Fruit fly (Drosophila melanogaster) whole organism, embryonic: ENCODE measurements around the gene Prosalpha3T.

Source experiments
- Ada2b ChIP-seq: fragments of 200-800 bp; sonication (Bioruptor generic); IDR thresholded peaks from 2 replicates; pipeline ENCODE4 v1.3.6; 2022; ENCODE audit warnings: missing biosample characterization, missing genetic modification characterization
- Adf1 ChIP-seq: fragments of 200-800 bp; sonication (Bioruptor generic); IDR thresholded peaks from 2 replicates; pipeline ENCODE4 v1.3.6; 2022; ENCODE audit warnings: missing biosample characterization, missing genetic modification characterization
- CG10543 ChIP-seq: fragments of 200-800 bp; sonication (Bioruptor generic); optimal IDR thresholded peaks from 3 replicates; lab custom pipeline; 2017; ENCODE audit warnings: missing biosample characterization, mild to moderate bottlenecking, missing genetic modification characterization, moderate library complexity
- CG13296 ChIP-seq: fragments of 200-800 bp; sonication (Bioruptor generic); optimal IDR thresholded peaks from 3 replicates; lab custom pipeline; 2018; ENCODE audit warnings: missing biosample characterization, mild to moderate bottlenecking, missing genetic modification characterization
- CG1529 ChIP-seq: fragments of 200-800 bp; sonication (Bioruptor generic); optimal IDR thresholded peaks from 3 replicates; lab custom pipeline; 2018; ENCODE audit warnings: missing biosample characterization, missing genetic modification characterization
- CG16779 ChIP-seq: fragments of 200-800 bp; sonication (Bioruptor generic); IDR thresholded peaks from 2 replicates; pipeline ENCODE4 v1.3.6; 2022; ENCODE audit warnings: missing biosample characterization, missing genetic modification characterization
- CG17328 ChIP-seq: fragments of 200-800 bp; sonication (Bioruptor generic); IDR thresholded peaks from 2 replicates; pipeline ENCODE4 v1.3.6; 2022; ENCODE audit warnings: missing biosample characterization, missing genetic modification characterization
- CG32532 ChIP-seq: fragments of 200-800 bp; sonication (Bioruptor generic); IDR thresholded peaks from 2 replicates; pipeline ENCODE4 v1.3.6; 2022; ENCODE audit warnings: missing biosample characterization, missing genetic modification characterization
- CG32772 ChIP-seq: fragments of 200-800 bp; sonication (Bioruptor generic); IDR thresholded peaks from 2 replicates; pipeline ENCODE4 v1.3.6; 2022; ENCODE audit warnings: missing biosample characterization, missing genetic modification characterization
- CG33213 ChIP-seq: fragments of 200-800 bp; sonication (Bioruptor generic); optimal IDR thresholded peaks from 3 replicates; lab custom pipeline; 2016; ENCODE audit warnings: missing biosample characterization, missing genetic modification characterization
- CG34376 ChIP-seq: fragments of 200-800 bp; sonication (Bioruptor generic); optimal IDR thresholded peaks from 2 replicates; lab custom pipeline; 2018; ENCODE audit warnings: missing biosample characterization, mild to moderate bottlenecking, missing genetic modification characterization
- CG34422 ChIP-seq: fragments of 200-800 bp; sonication (Bioruptor generic); IDR thresholded peaks from 3 replicates; pipeline ENCODE4 v1.3.6; 2022; ENCODE audit warnings: missing biosample characterization, missing genetic modification characterization
- CG3838 ChIP-seq: fragments of 200-800 bp; sonication (Bioruptor generic); optimal IDR thresholded peaks from 3 replicates; lab custom pipeline; 2016; ENCODE audit warnings: missing biosample characterization, missing genetic modification characterization
- CG4328 ChIP-seq: fragments of 200-800 bp; sonication (Bioruptor generic); optimal IDR thresholded peaks from 3 replicates; lab custom pipeline; 2017; ENCODE audit warnings: missing biosample characterization, missing genetic modification reagents, missing genetic modification characterization
- CG4707 ChIP-seq: fragments of 200-800 bp; sonication (Bioruptor generic); optimal IDR thresholded peaks from 2 replicates; lab custom pipeline; 2018; ENCODE audit warnings: missing biosample characterization, mild to moderate bottlenecking, missing genetic modification characterization, moderate library complexity
- CG6175 ChIP-seq: fragments of 200-800 bp; sonication (Bioruptor generic); IDR thresholded peaks from 3 replicates; pipeline ENCODE4 v1.3.6; 2022; ENCODE audit warnings: missing biosample characterization, missing genetic modification characterization
- CG6654 ChIP-seq: fragments of 200-800 bp; sonication (Bioruptor generic); optimal IDR thresholded peaks from 2 replicates; lab custom pipeline; 2017; ENCODE audit warnings: missing biosample characterization, mild to moderate bottlenecking, missing genetic modification characterization
- E2f2 ChIP-seq: fragments of 200-800 bp; sonication (Bioruptor generic); IDR thresholded peaks from 2 replicates; pipeline ENCODE4 v1.3.6; 2022; ENCODE audit warnings: missing biosample characterization, missing genetic modification characterization
- Ets65A ChIP-seq: fragments of 200-800 bp; sonication (Bioruptor generic); peaks from one replicate; lab custom pipeline; 2016; ENCODE audit warnings: missing biosample characterization, missing genetic modification characterization
- GATAe ChIP-seq: fragments of 200-800 bp; sonication (Bioruptor generic); conservative IDR thresholded peaks from 2 replicates; pipeline ENCODE4 v1.3.6; 2022; ENCODE audit warnings: missing biosample characterization, missing genetic modification characterization
- HmgZ ChIP-seq: fragments of 200-800 bp; sonication (Bioruptor generic); optimal IDR thresholded peaks from 2 replicates; lab custom pipeline; 2018; ENCODE audit warnings: missing biosample characterization, mild to moderate bottlenecking, missing genetic modification characterization
- Hr3 ChIP-seq: fragments of 200-800 bp; sonication (Bioruptor generic); optimal IDR thresholded peaks from 3 replicates; lab custom pipeline; 2016; ENCODE audit warnings: missing biosample characterization, missing genetic modification characterization
- Hr39 ChIP-seq: fragments of >200 bp; optimal IDR thresholded peaks from 2 replicates; lab custom pipeline; 2017
- Jarid2 ChIP-seq: fragments of 200-800 bp; sonication (Bioruptor generic); optimal IDR thresholded peaks from 3 replicates; lab custom pipeline; 2017; ENCODE audit warnings: mild to moderate bottlenecking, missing biosample characterization, missing genetic modification reagents, missing genetic modification characterization
- Optix ChIP-seq: fragments of 200-800 bp; sonication (Bioruptor generic); IDR thresholded peaks from 3 replicates; pipeline ENCODE4 v1.3.6; 2022; ENCODE audit warnings: missing biosample characterization, missing genetic modification characterization
- ara ChIP-seq: fragments of 200-800 bp; sonication (Bioruptor generic); IDR thresholded peaks from 2 replicates; pipeline ENCODE4 v1.3.6; 2022; ENCODE audit warnings: missing biosample characterization, missing genetic modification characterization
- bbx ChIP-seq: fragments of 200-800 bp; sonication (Bioruptor generic); IDR thresholded peaks from 2 replicates; pipeline ENCODE4 v1.3.6; 2022; ENCODE audit warnings: missing biosample characterization, missing genetic modification characterization; ENCODE audit not compliant: partially characterized antibody
- bcd ChIP-seq: fragments of 200-800 bp; sonication (Bioruptor generic); optimal IDR thresholded peaks from 2 replicates; lab custom pipeline; 2017; ENCODE audit warnings: missing biosample characterization, mild to moderate bottlenecking, missing genetic modification characterization
- cwo ChIP-seq: fragments of 200-800 bp; sonication (Bioruptor generic); optimal IDR thresholded peaks from 3 replicates; lab custom pipeline; 2017; ENCODE audit warnings: missing biosample characterization, missing genetic modification characterization, mild to moderate bottlenecking, moderate library complexity, missing genetic modification reagents
- exex ChIP-seq: fragments of 200-800 bp; sonication (Bioruptor generic); optimal IDR thresholded peaks from 4 replicates; lab custom pipeline; 2018; ENCODE audit warnings: missing biosample characterization, mild to moderate bottlenecking, missing genetic modification characterization, moderate library complexity
- gcm2 ChIP-seq: fragments of 200-800 bp; sonication (Bioruptor generic); optimal IDR thresholded peaks from 2 replicates; lab custom pipeline; 2016; ENCODE audit warnings: missing biosample characterization, missing genetic modification characterization
- grn ChIP-seq: fragments of 200-800 bp; sonication (Bioruptor generic); optimal IDR thresholded peaks from 3 replicates; lab custom pipeline; 2017; ENCODE audit warnings: missing biosample characterization, missing genetic modification characterization
- gro ChIP-seq: fragments of 200-800 bp; sonication (Bioruptor generic); optimal IDR thresholded peaks from 2 replicates; lab custom pipeline; 2016; ENCODE audit warnings: missing biosample characterization, missing genetic modification characterization
- ham ChIP-seq: fragments of 200-800 bp; sonication (Bioruptor generic); IDR thresholded peaks from 2 replicates; pipeline ENCODE4 v1.3.6; 2022; ENCODE audit warnings: missing biosample characterization, missing genetic modification characterization
- lab ChIP-seq: fragments of 200-800 bp; sonication (Bioruptor generic); optimal IDR thresholded peaks from 3 replicates; lab custom pipeline; 2017; ENCODE audit warnings: missing biosample characterization, missing genetic modification characterization, mild to moderate bottlenecking, moderate library complexity, missing genetic modification reagents
- lov ChIP-seq, 2 experiments: fragments of 200-800 bp in 1 of 2; fragments of >200 bp in 1 of 2; sonication (Bioruptor generic) in 1 of 2; IDR thresholded peaks in 1 of 2; optimal IDR thresholded peaks in 1 of 2; 2 replicates in 1 of 2; 3 replicates in 1 of 2; pipeline versions ENCODE4 v1.3.6 to Lab custom; 2017 to 2022; ENCODE audit warnings: missing biosample characterization in 1 of 2, missing genetic modification characterization in 1 of 2
- maf-S ChIP-seq: fragments of 200-800 bp; sonication (Bioruptor generic); optimal IDR thresholded peaks from 2 replicates; lab custom pipeline; 2016; ENCODE audit warnings: missing biosample characterization, missing genetic modification characterization
- mirr ChIP-seq: fragments of 200-800 bp; sonication (Bioruptor generic); optimal IDR thresholded peaks from 3 replicates; lab custom pipeline; 2018; ENCODE audit warnings: missing biosample characterization, mild to moderate bottlenecking, missing genetic modification characterization
- ranshi ChIP-seq: fragments of 200-800 bp; sonication (Bioruptor generic); IDR thresholded peaks from 2 replicates; pipeline ENCODE4 v1.3.6; 2022; ENCODE audit warnings: missing biosample characterization, missing genetic modification characterization
- sd ChIP-seq: fragments of 200-800 bp; sonication (Bioruptor generic); optimal IDR thresholded peaks from 3 replicates; lab custom pipeline; 2018; ENCODE audit warnings: missing biosample characterization, mild to moderate bottlenecking, missing genetic modification characterization, moderate library complexity
- sr ChIP-seq: fragments of 200-800 bp; sonication (Bioruptor generic); IDR thresholded peaks from 3 replicates; pipeline ENCODE4 v1.3.6; 2022; ENCODE audit warnings: missing biosample characterization, missing genetic modification characterization
- stc ChIP-seq: fragments of 200-800 bp; sonication (Bioruptor generic); IDR thresholded peaks from 2 replicates; pipeline ENCODE4 v1.3.6; 2022; ENCODE audit warnings: missing biosample characterization, missing genetic modification characterization
- sug ChIP-seq: fragments of 200-800 bp; optimal IDR thresholded peaks from 2 replicates; lab custom pipeline; 2019; ENCODE audit warnings: missing biosample characterization, mild to moderate bottlenecking, missing genetic modification characterization, moderate library complexity
- vfl ChIP-seq: fragments of 200-800 bp; sonication (Bioruptor generic); optimal IDR thresholded peaks from 2 replicates; lab custom pipeline; 2016; ENCODE audit warnings: missing biosample characterization, missing genetic modification characterization

Prosalpha3T gene

dm6 chr3R:31109126-31109525 lies 14.1 kb downstream of the Prosalpha3T start, which contains the start of gene Mayo:
TSS of gene Mayo (minus strand) at chr3R:31109191.
- TF ChIP-seq CG17328 (GFP tag; lab: Robert Waterston, UW) = no peak
- no peak for TF ChIP-seq Hr3 (GFP tag; lab: Kevin White, UChicago)
- peak; percentile 8; the same call in 1 of the 2 replicates for TF ChIP-seq Adf1
- TF ChIP-seq bcd (GFP tag; lab: Kevin White, UChicago) = no peak
- TF ChIP-seq Hr39 (lab: Kevin White, UChicago) = no peak
- TF ChIP-seq cwo (GFP tag; lab: Kevin White, UChicago) = peak; percentile 14
- TF ChIP-seq ara (GFP tag; lab: Robert Waterston, UW) = no peak
- no peak for TF ChIP-seq ranshi (GFP tag; lab: Robert Waterston, UW)
- no peak for TF ChIP-seq CG34422 (GFP tag; lab: Robert Waterston, UW)
- no peak for TF ChIP-seq CG4707 (GFP tag; lab: Kevin White, UChicago)
- no peak for TF ChIP-seq CG4328
- TF ChIP-seq CG33213 = no peak
- no peak for TF ChIP-seq CG6654 (GFP tag; lab: Kevin White, UChicago)
- no peak for TF ChIP-seq CG32772
- TF ChIP-seq sd = peak; percentile 61
- TF ChIP-seq CG6175 (GFP tag; lab: Robert Waterston, UW) = 0 out of 3 replicates have a peak, but pooled peaks have one; percentile 24
- peak; percentile 74 for TF ChIP-seq mirr (GFP tag; lab: Kevin White, UChicago)
- TF ChIP-seq gcm2 (GFP tag; lab: Kevin White, UChicago) = no peak
- peak; percentile 33 for TF ChIP-seq CG10543 (GFP tag; lab: Kevin White, UChicago)
- no peak for TF ChIP-seq CG3838 (GFP tag; lab: Kevin White, UChicago)
- TF ChIP-seq CG1529 (GFP tag; lab: Kevin White, UChicago) = no peak
- TF ChIP-seq E2f2 (GFP tag; lab: Robert Waterston, UW) = no peak
- no peak for TF ChIP-seq CG16779 (GFP tag; lab: Robert Waterston, UW)
- TF ChIP-seq Optix (GFP tag; lab: Robert Waterston, UW) = no peak
- TF ChIP-seq maf-S = no peak
- TF ChIP-seq exex (tag; lab: Kevin White, UChicago) = peak; percentile 78
- TF ChIP-seq CG34376 (GFP tag; lab: Kevin White, UChicago) = peak; percentile 42
- TF ChIP-seq Jarid2 = peak; percentile 26
- no peak for TF ChIP-seq Ada2b
- TF ChIP-seq CG32532 = 0 out of 2 replicates have a peak, but pooled peaks have one; percentile 10
- TF ChIP-seq ham (GFP tag; lab: Robert Waterston, UW) = no peak
- peak; percentile 36 for TF ChIP-seq Ets65A
- no peak for TF ChIP-seq gro (GFP tag; lab: Kevin White, UChicago)
- TF ChIP-seq GATAe (GFP tag; lab: Robert Waterston, UW) = peak; percentile 67
- peak; percentile 21 for TF ChIP-seq HmgZ (tag; lab: Kevin White, UChicago)
- TF ChIP-seq vfl (GFP tag; lab: Kevin White, UChicago) = no peak
- peak; percentile 53 for TF ChIP-seq grn (GFP tag; lab: Kevin White, UChicago)
- TF ChIP-seq stc = no peak
- TF ChIP-seq CG13296 (GFP tag; lab: Kevin White, UChicago) = peak; percentile 1
- no peak for TF ChIP-seq lov (optimal IDR thresholded peaks at IDR 0.05; lab: Kevin White, UChicago)
- no peak for TF ChIP-seq lov (GFP tag; IDR thresholded peaks at IDR 0.05; lab: Robert Waterston, UW)
- TF ChIP-seq sug (tag; lab: Kevin White, UChicago) = peak; percentile 97
- peak; percentile 37 for TF ChIP-seq lab (GFP tag; lab: Kevin White, UChicago)
- TF ChIP-seq bbx (GFP tag; lab: Robert Waterston, UW) = no peak
- TF ChIP-seq sr (GFP tag; lab: Robert Waterston, UW) = no peak
